Fruit fly (Drosophila melanogaster) whole organism, pupa: ENCODE data around the gene CG14322.
A peak's percentile ranks its signal among the peaks of the same experiment; 100 is the strongest.

ENCODE experiments used
- CG10348 ChIP-seq: fragments of 200-800 bp; sonication (Bioruptor generic); IDR thresholded peaks from 2 replicates; pipeline ENCODE4 v1.3.6; 2022; ENCODE audit warnings: missing biosample characterization, missing genetic modification characterization
- CG12605 ChIP-seq: fragments of 200-800 bp; sonication (Bioruptor generic); IDR thresholded peaks from 2 replicates; pipeline ENCODE4 v1.3.6; 2022; ENCODE audit warnings: missing biosample characterization, missing genetic modification characterization
- CG13204 ChIP-seq: fragments of 200-800 bp; sonication (Bioruptor generic); optimal IDR thresholded peaks from 2 replicates; lab custom pipeline; 2018; ENCODE audit warnings: missing biosample characterization, mild to moderate bottlenecking, missing genetic modification characterization, moderate library complexity
- CG14655 ChIP-seq: fragments of 200-800 bp; sonication (Bioruptor generic); optimal IDR thresholded peaks from 3 replicates; lab custom pipeline; 2017; ENCODE audit warnings: mild to moderate bottlenecking, missing biosample characterization, missing genetic modification reagents, missing genetic modification characterization
- CG15710 ChIP-seq: fragments of 200-800 bp; sonication (Bioruptor generic); optimal IDR thresholded peaks from 2 replicates; lab custom pipeline; 2018; ENCODE audit warnings: missing biosample characterization, mild to moderate bottlenecking, missing genetic modification characterization, moderate library complexity
- CG17806 ChIP-seq: fragments of 200-800 bp; sonication (Bioruptor generic); optimal IDR thresholded peaks from 2 replicates; lab custom pipeline; 2018; ENCODE audit warnings: missing biosample characterization, mild to moderate bottlenecking, missing genetic modification characterization, moderate library complexity
- CG32121 ChIP-seq: fragments of 200-800 bp; sonication (Bioruptor generic); IDR thresholded peaks from 2 replicates; pipeline ENCODE4 v1.3.6; 2022; ENCODE audit warnings: missing biosample characterization, missing genetic modification characterization
- CG34367 ChIP-seq: fragments of 200-800 bp; sonication (Bioruptor generic); optimal IDR thresholded peaks from 2 replicates; lab custom pipeline; 2018; ENCODE audit warnings: missing biosample characterization, mild to moderate bottlenecking, missing genetic modification characterization
- CG4496 ChIP-seq: fragments of 200-800 bp; sonication (Bioruptor generic); IDR thresholded peaks from 3 replicates; pipeline ENCODE4 v1.3.6; 2022; ENCODE audit warnings: missing biosample characterization, missing genetic modification characterization
- CG8159 ChIP-seq: fragments of 200-800 bp; sonication (Bioruptor generic); optimal IDR thresholded peaks from 3 replicates; lab custom pipeline; 2018; ENCODE audit warnings: missing biosample characterization, mild to moderate bottlenecking, missing genetic modification characterization, moderate library complexity
- CG8301 ChIP-seq: fragments of 200-800 bp; sonication (Bioruptor generic); optimal IDR thresholded peaks from 2 replicates; lab custom pipeline; 2018; ENCODE audit warnings: missing biosample characterization, mild to moderate bottlenecking, missing genetic modification characterization
- CG9948 ChIP-seq: fragments of 200-800 bp; sonication (Bioruptor generic); optimal IDR thresholded peaks from 2 replicates; lab custom pipeline; 2018; ENCODE audit warnings: missing biosample characterization, mild to moderate bottlenecking, missing genetic modification characterization, moderate library complexity
- D1 ChIP-seq: fragments of 200-800 bp; sonication (Bioruptor generic); optimal IDR thresholded peaks from 2 replicates; lab custom pipeline; 2018; ENCODE audit warnings: missing biosample characterization, mild to moderate bottlenecking, missing genetic modification characterization, moderate library complexity
- EcR ChIP-seq: fragments of 200-800 bp; sonication (Bioruptor generic); optimal IDR thresholded peaks from 3 replicates; lab custom pipeline; 2019; ENCODE audit warnings: missing biosample characterization, missing genetic modification characterization, mild to moderate bottlenecking, moderate library complexity, missing genetic modification reagents
- Ets98B ChIP-seq: fragments of 200-800 bp; sonication (Bioruptor generic); IDR thresholded peaks from 2 replicates; pipeline ENCODE4 v1.3.6; 2022; ENCODE audit warnings: missing biosample characterization, missing genetic modification characterization
- Pif1A ChIP-seq: fragments of 200-800 bp; sonication (Bioruptor generic); optimal IDR thresholded peaks from 3 replicates; lab custom pipeline; 2016; ENCODE audit warnings: missing biosample characterization, missing genetic modification characterization
- Pif1B ChIP-seq: fragments of 200-800 bp; sonication (Bioruptor generic); optimal IDR thresholded peaks from 3 replicates; lab custom pipeline; 2016; ENCODE audit warnings: missing biosample characterization, missing genetic modification characterization
- Snoo ChIP-seq: fragments of 200-800 bp; sonication (Bioruptor generic); optimal IDR thresholded peaks from 3 replicates; lab custom pipeline; 2017; ENCODE audit warnings: missing biosample characterization, mild to moderate bottlenecking, missing genetic modification characterization, inconsistent platforms
- fd96Ca ChIP-seq: fragments of 200-800 bp; sonication (Bioruptor generic); IDR thresholded peaks from 3 replicates; pipeline ENCODE4 v1.3.6; 2022; ENCODE audit warnings: missing biosample characterization, missing genetic modification characterization
- gl ChIP-seq: fragments of 200-800 bp; sonication (Bioruptor generic); optimal IDR thresholded peaks from 2 replicates; lab custom pipeline; 2018; ENCODE audit warnings: missing biosample characterization, mild to moderate bottlenecking, missing genetic modification characterization
- rn ChIP-seq: fragments of 200-800 bp; sonication (Bioruptor generic); IDR thresholded peaks from 2 replicates; pipeline ENCODE4 v1.3.6; 2022; ENCODE audit warnings: missing biosample characterization, missing genetic modification characterization

CG14322 gene

dm6 chr3R:17604198-17604879 is 43.1 kb upstream of the CG14322 start:
- TF ChIP-seq CG34367 (tag; lab: Kevin White, UChicago) = peak; percentile 33
- no peak for TF ChIP-seq gl (tag; lab: Kevin White, UChicago)
- TF ChIP-seq CG17806 = peak; percentile 61
- peak; percentile 79 for TF ChIP-seq CG13204 (GFP tag; lab: Kevin White, UChicago)
- TF ChIP-seq CG10348 (GFP tag; lab: Robert Waterston, UW) = no peak
- TF ChIP-seq Ets98B = no peak
- TF ChIP-seq CG32121 (GFP tag; lab: Robert Waterston, UW) = no peak
- no peak for TF ChIP-seq EcR (GFP tag; lab: Kevin White, UChicago)
- no peak for TF ChIP-seq CG4496 (GFP tag; lab: Robert Waterston, UW)
- TF ChIP-seq fd96Ca (GFP tag; lab: Robert Waterston, UW) = no peak
- no peak for TF ChIP-seq CG8301 (tag; lab: Kevin White, UChicago)
- no peak for TF ChIP-seq rn (GFP tag; lab: Robert Waterston, UW)
- TF ChIP-seq D1 (tag; lab: Kevin White, UChicago) = no peak
- TF ChIP-seq Snoo (tag; lab: Kevin White, UChicago) = no peak
- no peak for TF ChIP-seq CG9948
- TF ChIP-seq Pif1A (GFP tag; lab: Kevin White, UChicago) = peak; percentile 31
- peak; percentile 82 for TF ChIP-seq CG8159 (tag; lab: Kevin White, UChicago)
- peak; percentile 72 for TF ChIP-seq CG15710 (tag; lab: Kevin White, UChicago)
- TF ChIP-seq CG12605 = no peak
- TF ChIP-seq CG14655 = peak; percentile 73
- TF ChIP-seq Pif1B (GFP tag; lab: Kevin White, UChicago) = peak; percentile 1

DNA sequence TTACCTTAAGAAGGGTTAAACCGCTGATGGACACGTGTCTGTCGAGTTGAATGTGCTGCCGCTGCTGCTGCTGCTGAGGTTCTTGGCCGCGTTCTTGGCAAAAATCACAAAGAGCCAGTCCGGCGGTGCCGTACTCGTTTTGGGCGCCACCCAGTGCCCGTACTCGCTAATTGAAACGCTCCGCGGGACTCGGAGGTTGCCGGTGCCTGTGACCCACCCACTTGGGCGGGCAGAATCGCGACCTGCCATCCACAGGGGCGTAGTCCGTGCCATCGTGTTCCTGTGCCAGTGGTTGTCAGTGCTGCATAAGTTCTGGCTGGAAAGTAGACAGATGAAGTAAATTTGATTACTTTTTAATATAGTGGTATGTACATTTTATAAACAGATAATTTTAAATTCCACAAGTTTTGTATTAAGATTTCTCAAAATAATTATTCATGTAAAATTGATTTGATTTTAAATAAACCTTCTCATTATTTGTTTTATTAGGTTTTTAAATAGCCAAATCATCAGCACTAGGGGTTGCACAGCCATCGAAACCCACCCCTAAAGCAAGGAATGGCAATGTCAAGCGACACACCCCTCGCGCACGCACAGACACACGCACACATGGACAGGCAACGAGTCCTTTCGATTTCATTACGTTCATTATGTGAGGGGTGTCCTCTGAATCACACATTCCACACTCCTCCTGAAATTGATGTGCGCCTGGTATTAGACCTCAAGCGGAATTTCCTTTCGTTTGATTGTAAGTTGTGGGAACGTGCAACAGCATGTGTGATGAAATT is 42.4 kb upstream of the CG14322 start:
- TF ChIP-seq rn (GFP tag; lab: Robert Waterston, UW) = no peak
- peak; percentile 4 for TF ChIP-seq Pif1A (GFP tag; lab: Kevin White, UChicago)
- TF ChIP-seq fd96Ca (GFP tag; lab: Robert Waterston, UW) = no peak
- no peak for TF ChIP-seq CG15710 (tag; lab: Kevin White, UChicago)
- peak; percentile 50 for TF ChIP-seq EcR (GFP tag; lab: Kevin White, UChicago)
- 0 out of 3 replicates have a peak, but pooled peaks have one; percentile 24 for TF ChIP-seq CG4496 (GFP tag; lab: Robert Waterston, UW)
- TF ChIP-seq Ets98B = no peak
- peak; percentile 15 for TF ChIP-seq CG8159 (tag; lab: Kevin White, UChicago)
- no peak for TF ChIP-seq gl (tag; lab: Kevin White, UChicago)
- TF ChIP-seq CG10348 (GFP tag; lab: Robert Waterston, UW) = no peak
- no peak for TF ChIP-seq CG9948
- TF ChIP-seq D1 (tag; lab: Kevin White, UChicago) = no peak
- TF ChIP-seq CG17806 = no peak
- TF ChIP-seq CG32121 (GFP tag; lab: Robert Waterston, UW) = no peak
- TF ChIP-seq CG8301 (tag; lab: Kevin White, UChicago) = no peak
- peak; percentile 66 for TF ChIP-seq CG13204 (GFP tag; lab: Kevin White, UChicago)
- TF ChIP-seq Pif1B (GFP tag; lab: Kevin White, UChicago) = no peak
- TF ChIP-seq CG34367 (tag; lab: Kevin White, UChicago) = no peak
- no peak for TF ChIP-seq CG12605
- TF ChIP-seq Snoo (tag; lab: Kevin White, UChicago) = no peak
- no peak for TF ChIP-seq CG14655

DNA sequence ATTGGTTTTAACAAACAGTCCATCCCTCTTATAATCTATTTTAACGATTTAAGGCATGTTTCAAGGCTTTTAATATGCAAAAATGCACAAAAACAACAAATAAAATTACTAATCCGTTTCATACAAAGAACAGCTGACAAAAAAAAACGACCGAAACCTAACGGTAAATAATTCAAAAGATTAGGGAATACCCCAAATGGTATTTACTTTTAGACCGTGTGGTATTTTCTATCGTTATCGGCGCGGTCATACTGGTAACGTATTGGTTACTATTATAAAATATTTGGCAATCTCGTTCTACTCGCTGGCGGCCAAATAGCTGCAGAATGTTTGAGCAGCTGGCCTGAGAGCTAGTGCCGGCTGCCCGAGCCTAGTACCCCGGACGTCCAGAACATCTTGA is 41.6 kb upstream of the CG14322 start, which contains the start of gene sll:
TSS of gene sll (plus strand) at position 235 of the 400 bp plus-strand sequence.
- TF ChIP-seq CG4496 (GFP tag; lab: Robert Waterston, UW) (peak; percentile 9; the same call in 1 of the 3 replicates), EcR (GFP tag; lab: Kevin White, UChicago) (no peak)
- TF ChIP-seq, all 21 proteins: peak for 1

- TF ChIP-seq CG34367 (tag; lab: Kevin White, UChicago) (no peak), Ets98B (no peak), EcR (GFP tag; lab: Kevin White, UChicago) (no peak), Snoo (tag; lab: Kevin White, UChicago) (no peak), rn (GFP tag; lab: Robert Waterston, UW) (no peak), CG9948 (no peak), CG8159 (tag; lab: Kevin White, UChicago) (no peak)
Observed at dm6 chr3R:17609059-17609458, 38.4 kb upstream of the CG14322 start, which contains the start of gene CG14329. Gene CG14329 (plus strand): TSS chr3R:17609359.

DNA sequence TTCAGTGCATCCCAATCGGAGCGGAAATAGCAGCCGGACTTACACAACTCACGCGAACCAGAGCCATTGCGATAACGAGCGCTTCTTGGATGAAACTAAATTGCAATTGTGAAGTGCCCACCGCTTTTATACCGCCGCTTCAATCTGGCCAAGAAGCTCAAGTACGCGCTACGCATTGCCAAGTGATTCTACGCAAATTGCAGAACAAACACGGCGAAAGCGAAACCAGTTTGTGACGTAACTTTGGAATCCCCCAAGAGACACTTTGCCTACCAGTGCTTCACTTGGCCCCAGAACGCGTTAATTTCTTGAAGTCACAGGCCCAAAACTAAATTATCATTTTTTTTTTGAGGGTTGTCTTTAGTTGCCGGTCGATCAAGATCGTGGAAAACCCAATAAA is 36.1 kb upstream of the CG14322 start, which contains the start of gene Edg91:
TSS of gene Edg91 (minus strand) at position 101 of the 400 bp plus-strand sequence.
- TF ChIP-seq CG32121 (GFP tag; lab: Robert Waterston, UW) (no peak), CG10348 (GFP tag; lab: Robert Waterston, UW) (no peak), rn (GFP tag; lab: Robert Waterston, UW) (no peak), CG14655 (no peak), EcR (GFP tag; lab: Kevin White, UChicago) (no peak), CG34367 (tag; lab: Kevin White, UChicago) (no peak), gl (tag; lab: Kevin White, UChicago) (no peak), CG4496 (GFP tag; lab: Robert Waterston, UW) (no peak), CG12605 (no peak), Ets98B (no peak), CG9948 (no peak), Snoo (tag; lab: Kevin White, UChicago) (no peak), D1 (tag; lab: Kevin White, UChicago) (no peak), CG8159 (tag; lab: Kevin White, UChicago) (no peak), CG17806 (no peak), fd96Ca (GFP tag; lab: Robert Waterston, UW) (no peak), CG8301 (tag; lab: Kevin White, UChicago) (no peak), CG13204 (GFP tag; lab: Kevin White, UChicago) (no peak), Pif1A (GFP tag; lab: Kevin White, UChicago) (no peak)
- TF ChIP-seq, all 21 proteins: peak for 0
